Fruit fly (Drosophila melanogaster) whole organism, embryonic: ENCODE measurements around the gene CG11858.

Source experiments
- CG11696 ChIP-seq: fragments of 200-800 bp; sonication (Bioruptor generic); IDR thresholded peaks from 2 replicates; pipeline ENCODE4 v1.3.6; 2022; ENCODE audit warnings: missing biosample characterization, missing genetic modification characterization
- CG13775 ChIP-seq: fragments of 200-800 bp; sonication (Bioruptor generic); optimal IDR thresholded peaks from 3 replicates; lab custom pipeline; 2017; ENCODE audit warnings: missing biosample characterization, mild to moderate bottlenecking, missing genetic modification characterization
- CG4360 ChIP-seq: fragments of 200-800 bp; sonication (Bioruptor generic); IDR thresholded peaks from 2 replicates; pipeline ENCODE4 v1.3.6; 2022; ENCODE audit warnings: missing biosample characterization, missing genetic modification characterization
- Kr ChIP-seq: fragments of 200-800 bp; sonication (Bioruptor generic); optimal IDR thresholded peaks from 2 replicates; lab custom pipeline; 2017; ENCODE audit warnings: missing biosample characterization, mild to moderate bottlenecking, missing genetic modification characterization
- Mad ChIP-seq: fragments of 200-800 bp; sonication (Bioruptor generic); optimal IDR thresholded peaks from 2 replicates; lab custom pipeline; 2016; ENCODE audit warnings: missing biosample characterization, missing genetic modification characterization
- bcd ChIP-seq: fragments of 200-800 bp; sonication (Bioruptor generic); optimal IDR thresholded peaks from 2 replicates; lab custom pipeline; 2017; ENCODE audit warnings: missing biosample characterization, mild to moderate bottlenecking, missing genetic modification characterization
- cad ChIP-seq: fragments of >200 bp; optimal IDR thresholded peaks from 2 replicates; lab custom pipeline; 2017; ENCODE audit warnings: missing biosample characterization, missing genetic modification characterization
- dati ChIP-seq: fragments of 200-800 bp; sonication (Bioruptor generic); IDR thresholded peaks from 2 replicates; pipeline ENCODE4 v1.3.6; 2022; ENCODE audit warnings: missing biosample characterization, missing genetic modification characterization
- gt ChIP-seq: fragments of 200-800 bp; sonication (Bioruptor generic); IDR thresholded peaks from 2 replicates; pipeline ENCODE4 v1.3.6; 2022; ENCODE audit warnings: missing biosample characterization, missing genetic modification characterization
- pita ChIP-seq: fragments of 200-800 bp; sonication (Bioruptor generic); optimal IDR thresholded peaks from 2 replicates; lab custom pipeline; 2017; ENCODE audit warnings: missing biosample characterization, mild to moderate bottlenecking, missing genetic modification characterization
- pum ChIP-seq: fragments of 200-800 bp; sonication (Bioruptor generic); optimal IDR thresholded peaks from 2 replicates; lab custom pipeline; 2016; ENCODE audit warnings: missing biosample characterization, missing genetic modification characterization

- TF ChIP-seq pita (GFP tag; lab: Kevin White, UChicago) (no peak), Mad (GFP tag; lab: Kevin White, UChicago) (no peak), CG4360 (GFP tag; lab: Robert Waterston, UW) (no peak), Kr (GFP tag; lab: Kevin White, UChicago) (no peak), CG13775 (no peak), pum (GFP tag; lab: Kevin White, UChicago) (no peak), bcd (GFP tag; lab: Kevin White, UChicago) (no peak), gt (GFP tag; lab: Robert Waterston, UW) (no peak), dati (GFP tag; lab: Robert Waterston, UW) (no peak), CG11696 (GFP tag; lab: Robert Waterston, UW) (no peak), cad (GFP tag; lab: Kevin White, UChicago) (no peak)
These were observed 22.6 kb downstream of the CG11858 start, which contains the start of gene CG31104 for dm6 chr3R:25285173-25285572.
